Fruit fly (Drosophila melanogaster) whole organism, prepupa: ENCODE measurements around the gene Ccm3.

ENCODE experiments used
- Blimp-1 ChIP-seq: fragments of 200-800 bp; sonication (Bioruptor generic); optimal IDR thresholded peaks from 3 replicates; lab custom pipeline; 2017; ENCODE audit warnings: missing biosample characterization, missing genetic modification characterization, mild to moderate bottlenecking, moderate library complexity, missing genetic modification reagents
- CG11294 ChIP-seq: fragments of 200-800 bp; sonication (Bioruptor generic); IDR thresholded peaks from 2 replicates; pipeline ENCODE4 v1.3.6; 2022; ENCODE audit warnings: missing biosample characterization, missing genetic modification characterization
- CG11762 ChIP-seq: fragments of 200-800 bp; sonication (Bioruptor generic); optimal IDR thresholded peaks from 3 replicates; lab custom pipeline; 2016; ENCODE audit warnings: missing biosample characterization, missing genetic modification characterization; ENCODE audit not compliant: insufficient read depth
- CG11902 ChIP-seq: fragments of 200-800 bp; sonication (Bioruptor generic); optimal IDR thresholded peaks from 3 replicates; lab custom pipeline; 2016; ENCODE audit warnings: missing biosample characterization, missing genetic modification characterization
- CG15336 ChIP-seq: fragments of 200-800 bp; sonication (Bioruptor generic); IDR thresholded peaks from 2 replicates; pipeline ENCODE4 v1.3.6; 2022; ENCODE audit warnings: missing biosample characterization, missing genetic modification characterization
- CG31627 ChIP-seq: fragments of 200-800 bp; sonication (Bioruptor generic); optimal IDR thresholded peaks from 3 replicates; lab custom pipeline; 2016; ENCODE audit warnings: missing biosample characterization, missing genetic modification characterization
- CG34406 ChIP-seq: fragments of 200-800 bp; sonication (Bioruptor generic); optimal IDR thresholded peaks from 3 replicates; lab custom pipeline; 2016; ENCODE audit warnings: missing biosample characterization, missing genetic modification characterization
- CG6276 ChIP-seq: fragments of 200-800 bp; sonication (Bioruptor generic); optimal IDR thresholded peaks from 2 replicates; lab custom pipeline; 2017; ENCODE audit warnings: missing biosample characterization, mild to moderate bottlenecking, missing genetic modification characterization
- CG6792 ChIP-seq: fragments of 200-800 bp; sonication (Bioruptor generic); optimal IDR thresholded peaks from 3 replicates; lab custom pipeline; 2016; ENCODE audit warnings: missing biosample characterization, missing genetic modification characterization
- CG6854 ChIP-seq: fragments of 200-800 bp; sonication (Bioruptor generic); optimal IDR thresholded peaks from 2 replicates; lab custom pipeline; 2017; ENCODE audit warnings: missing biosample characterization, mild to moderate bottlenecking, missing genetic modification characterization
- CG7368 ChIP-seq: fragments of 200-800 bp; sonication (Bioruptor generic); optimal IDR thresholded peaks from 3 replicates; lab custom pipeline; 2016; ENCODE audit warnings: missing biosample characterization, missing genetic modification characterization
- CG8119 ChIP-seq: fragments of 200-800 bp; sonication (Bioruptor generic); IDR thresholded peaks from 3 replicates; pipeline ENCODE4 v1.3.6; 2022; ENCODE audit warnings: missing biosample characterization, missing genetic modification characterization
- CG8319 ChIP-seq: fragments of 200-800 bp; sonication (Bioruptor generic); optimal IDR thresholded peaks from 3 replicates; lab custom pipeline; 2016; ENCODE audit warnings: missing biosample characterization, missing genetic modification characterization
- CG9139 ChIP-seq: fragments of 200-800 bp; sonication (Bioruptor generic); optimal IDR thresholded peaks from 3 replicates; lab custom pipeline; 2017; ENCODE audit warnings: missing biosample characterization, mild to moderate bottlenecking, missing genetic modification characterization
- Eip75B ChIP-seq: fragments of 200-800 bp; sonication (Bioruptor generic); optimal IDR thresholded peaks from 3 replicates; lab custom pipeline; 2016; ENCODE audit warnings: missing biosample characterization, missing genetic modification characterization
- Eip78C ChIP-seq: fragments of 200-800 bp; sonication (Bioruptor generic); peaks from one replicate; lab custom pipeline; 2016; ENCODE audit warnings: missing biosample characterization, missing genetic modification characterization
- Ets21C ChIP-seq: fragments of 200-800 bp; sonication (Bioruptor generic); optimal IDR thresholded peaks from 3 replicates; lab custom pipeline; 2016; ENCODE audit warnings: missing biosample characterization, missing genetic modification characterization
- Hr4 ChIP-seq: fragments of 200-800 bp; sonication (Bioruptor generic); optimal IDR thresholded peaks from 3 replicates; lab custom pipeline; 2016; ENCODE audit warnings: missing biosample characterization, missing genetic modification characterization
- Met ChIP-seq: fragments of 200-800 bp; sonication (Bioruptor generic); optimal IDR thresholded peaks from 3 replicates; lab custom pipeline; 2016; ENCODE audit warnings: missing biosample characterization, missing genetic modification characterization
- OdsH ChIP-seq: fragments of 200-800 bp; sonication (Bioruptor generic); optimal IDR thresholded peaks from 3 replicates; lab custom pipeline; 2016; ENCODE audit warnings: missing biosample characterization, missing genetic modification characterization
- Sox102F ChIP-seq: fragments of 200-800 bp; sonication (Bioruptor generic); optimal IDR thresholded peaks from 2 replicates; lab custom pipeline; 2016; ENCODE audit warnings: missing biosample characterization, mild to moderate bottlenecking, missing genetic modification characterization
- Sox14 ChIP-seq: fragments of 200-800 bp; sonication (Bioruptor generic); optimal IDR thresholded peaks from 3 replicates; lab custom pipeline; 2016; ENCODE audit warnings: missing biosample characterization, missing genetic modification characterization
- Sox15 ChIP-seq: fragments of 200-800 bp; sonication (Bioruptor generic); optimal IDR thresholded peaks from 3 replicates; lab custom pipeline; 2016; ENCODE audit warnings: missing biosample characterization, missing genetic modification characterization
- achi ChIP-seq: fragments of 200-800 bp; sonication (Bioruptor generic); optimal IDR thresholded peaks from 3 replicates; lab custom pipeline; 2016; ENCODE audit warnings: missing biosample characterization, missing genetic modification characterization
- acj6 ChIP-seq: fragments of 200-800 bp; sonication (Bioruptor generic); optimal IDR thresholded peaks from 3 replicates; lab custom pipeline; 2016; ENCODE audit warnings: missing biosample characterization, missing genetic modification characterization
- cyc ChIP-seq: fragments of 200-800 bp; sonication (Bioruptor generic); optimal IDR thresholded peaks from 3 replicates; lab custom pipeline; 2016; ENCODE audit warnings: missing biosample characterization, missing genetic modification characterization
- eg ChIP-seq: fragments of 200-800 bp; sonication (Bioruptor generic); IDR thresholded peaks from 3 replicates; pipeline ENCODE4 v1.3.6; 2022; ENCODE audit warnings: missing biosample characterization, missing genetic modification characterization
- esn ChIP-seq: fragments of 200-800 bp; sonication (Bioruptor generic); optimal IDR thresholded peaks from 2 replicates; lab custom pipeline; 2016; ENCODE audit warnings: missing biosample characterization, mild to moderate bottlenecking, missing genetic modification characterization, moderate library complexity
- fd85E ChIP-seq: fragments of 200-800 bp; sonication (Bioruptor generic); optimal IDR thresholded peaks from 3 replicates; lab custom pipeline; 2016; ENCODE audit warnings: missing biosample characterization, missing genetic modification characterization
- fkh ChIP-seq: fragments of 200-800 bp; sonication (Bioruptor generic); optimal IDR thresholded peaks from 3 replicates; lab custom pipeline; 2017; ENCODE audit warnings: missing biosample characterization, mild to moderate bottlenecking, missing genetic modification characterization, moderate library complexity
- net ChIP-seq: fragments of 200-800 bp; sonication (Bioruptor generic); optimal IDR thresholded peaks from 3 replicates; lab custom pipeline; 2016; ENCODE audit warnings: missing biosample characterization, missing genetic modification characterization
- pdm3 ChIP-seq: fragments of 200-800 bp; sonication (Bioruptor generic); optimal IDR thresholded peaks from 3 replicates; lab custom pipeline; 2016; ENCODE audit warnings: missing biosample characterization, missing genetic modification characterization
- salr ChIP-seq, 2 experiments: fragments of 200-800 bp; sonication (Bioruptor generic); optimal IDR thresholded peaks; 3 replicates each; lab custom pipeline; 2016 to 2018; ENCODE audit warnings: missing biosample characterization in 2 of 2, missing genetic modification characterization in 2 of 2, mild to moderate bottlenecking in 1 of 2
- ss ChIP-seq, 2 experiments: fragments of 200-800 bp; sonication (Bioruptor generic); optimal IDR thresholded peaks; 2 replicates in 1 of 2; 3 replicates in 1 of 2; lab custom pipeline; 2017 to 2018; ENCODE audit warnings: mild to moderate bottlenecking in 2 of 2, missing biosample characterization in 2 of 2, missing genetic modification characterization in 2 of 2, moderate library complexity in 1 of 2
- svp ChIP-seq: fragments of 200-800 bp; sonication (Bioruptor generic); peaks from one replicate; lab custom pipeline; 2016; ENCODE audit warnings: missing biosample characterization, missing genetic modification characterization

The Ccm3 gene

dm6 chr3R:15418824-15419530, 47.2 kb downstream of the Ccm3 start (continued):
- TF ChIP-seq net (GFP tag; lab: Kevin White, UChicago) (peak; percentile 19), CG11294 (no peak), fd85E (GFP tag; lab: Kevin White, UChicago) (no peak), acj6 (peak; percentile 48), CG8319 (GFP tag; lab: Kevin White, UChicago) (no peak), CG34406 (GFP tag; lab: Kevin White, UChicago) (peak; percentile 39), fkh (GFP tag; lab: Kevin White, UChicago) (no peak), Sox102F (GFP tag; lab: Kevin White, UChicago) (peak; percentile 4), Met (GFP tag; lab: Kevin White, UChicago) (peak; percentile 50), CG6854 (no peak), Hr4 (GFP tag; lab: Kevin White, UChicago) (no peak), CG8119 (GFP tag; lab: Robert Waterston, UW) (no peak), CG6276 (GFP tag; lab: Kevin White, UChicago) (no peak), Eip75B (GFP tag; lab: Kevin White, UChicago) (peak; percentile 11), CG9139 (no peak), pdm3 (GFP tag; lab: Kevin White, UChicago) (peak; percentile 21), esn (peak; percentile 45), OdsH (GFP tag; lab: Kevin White, UChicago) (peak; percentile 39), CG7368 (GFP tag; lab: Kevin White, UChicago) (no peak), CG11902 (no peak), salr (GFP tag; optimal IDR thresholded peaks at IDR 0.05; lab: Kevin White, UChicago) (peak in 1 of 2 experiments; percentile 24), CG31627 (GFP tag; lab: Kevin White, UChicago) (peak; percentile 25), eg (no peak), CG15336 (no peak), CG11762 (GFP tag; lab: Kevin White, UChicago) (no peak), svp (GFP tag; lab: Kevin White, UChicago) (peak; percentile 64), CG6792 (GFP tag; lab: Kevin White, UChicago) (peak; percentile 33), Ets21C (GFP tag; lab: Kevin White, UChicago) (no peak), Sox15 (GFP tag; lab: Kevin White, UChicago) (no peak), achi (GFP tag; lab: Kevin White, UChicago) (peak; percentile 32), Sox14 (GFP tag; lab: Kevin White, UChicago) (peak; percentile 1), cyc (GFP tag; lab: Kevin White, UChicago) (peak; percentile 16)

dm6 chr3R:15420375-15420931, 48.7 kb downstream of the Ccm3 start:
- TF ChIP-seq eg (0 out of 3 replicates have a peak, but pooled peaks have one; percentile 28), Blimp-1 (peak; percentile 19), CG8319 (GFP tag; lab: Kevin White, UChicago) (no peak), Eip78C (GFP tag; lab: Kevin White, UChicago) (peak; percentile 56), ss (GFP tag; optimal IDR thresholded peaks at IDR 0.05; lab: Kevin White, UChicago) (peak; percentile 7 to 15)
